Worm (Caenorhabditis elegans): ENCODE data around the gene srd-69.

- TF ChIP-seq unc-62 (GFP tag; optimal IDR thresholded peaks at IDR 0.05) (no peak), egl-27 (tag; optimal IDR thresholded peaks at IDR 0.05) (no peak), snpc-4 (tag; optimal IDR thresholded peaks at IDR 0.05) (no peak), pqm-1 (tag; optimal IDR thresholded peaks at IDR 0.05) (no peak), nhr-11 (tag; optimal IDR thresholded peaks at IDR 0.05) (no peak), zag-1 (tag; optimal IDR thresholded peaks at IDR 0.05) (no peak), nhr-12 (tag; optimal IDR thresholded peaks at IDR 0.05) (no peak), jun-1 (tag; optimal IDR thresholded peaks at IDR 0.05) (no peak), nhr-237 (tag; optimal IDR thresholded peaks at IDR 0.05) (no peak), tbx-2 (tag; optimal IDR thresholded peaks at IDR 0.05) (no peak), unc-39 (tag; optimal IDR thresholded peaks at IDR 0.05) (no peak), elt-3 (tag; optimal IDR thresholded peaks at IDR 0.05) (no peak), lin-15B (tag; optimal IDR thresholded peaks at IDR 0.05) (no peak)
Measured at ce11 chrIII:2316439-2316838, 46.3 kb upstream of the srd-69 start.

Measured in whole organism, L3 larva.